Fruit fly (Drosophila melanogaster) whole organism, larva: ENCODE results near the gene CG44005.

Experiments used
- noc ChIP-seq: fragments of 200-800 bp; sonication (Bioruptor generic); optimal IDR thresholded peaks from 3 replicates; lab custom pipeline; 2019; ENCODE audit warnings: missing biosample characterization, mild to moderate bottlenecking, missing genetic modification characterization, moderate library complexity

CG44005 gene

DNA sequence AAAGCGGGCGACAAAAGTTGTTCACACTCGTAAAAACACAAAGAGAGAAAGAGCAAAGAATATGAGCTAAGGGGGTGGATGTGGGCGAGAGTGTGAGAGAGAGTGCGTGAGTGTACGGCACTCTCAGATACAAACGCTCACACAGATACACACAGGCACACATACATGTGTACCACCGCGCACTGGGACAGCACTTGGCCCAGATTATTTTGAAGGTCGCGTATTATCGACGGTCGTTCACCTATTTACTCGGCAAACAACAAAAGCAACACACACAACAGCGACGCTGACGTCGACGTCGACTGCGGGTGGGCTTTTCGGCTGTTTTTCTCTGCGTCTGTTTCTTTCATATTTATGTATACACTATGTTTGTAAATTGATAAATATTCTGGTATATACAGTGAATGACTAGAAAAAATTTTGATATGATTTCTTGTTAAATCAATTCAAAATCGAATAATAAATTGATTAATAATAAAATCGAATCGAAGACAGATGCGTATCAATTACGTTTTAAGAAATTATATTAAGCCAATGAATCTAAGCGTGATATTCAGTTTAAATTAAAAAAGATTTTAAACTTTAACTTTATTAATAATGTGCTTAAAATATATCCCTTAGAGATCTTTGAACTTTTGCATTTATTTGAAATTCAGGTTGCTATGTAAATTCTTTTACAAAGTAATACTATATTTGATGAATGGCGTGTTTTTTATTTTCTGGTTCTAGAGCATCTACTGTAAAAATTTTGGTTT lies 42.2 kb downstream of the CG44005 start:
- no peak for TF ChIP-seq noc (tag; lab: Kevin White, UChicago)

DNA sequence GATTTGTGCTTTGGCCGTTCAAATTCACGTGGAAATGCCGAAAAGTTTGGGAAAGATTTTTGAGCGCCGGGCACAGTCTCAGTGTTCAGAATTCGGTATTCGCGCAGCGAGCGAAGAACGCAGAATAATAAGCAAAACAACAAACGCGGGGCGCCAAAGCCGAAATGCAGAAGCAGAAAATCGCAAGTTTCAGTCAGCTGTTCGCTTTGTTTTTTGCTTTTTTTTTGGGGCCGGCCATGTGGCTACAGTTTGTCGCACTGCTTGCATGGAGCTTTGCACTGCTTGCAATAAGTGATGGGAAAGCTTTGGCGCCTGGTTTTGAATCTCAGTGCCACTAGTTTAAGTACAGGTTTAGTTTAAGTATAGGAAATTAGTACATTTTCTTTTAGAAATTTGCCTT lies 46.0 kb downstream of the CG44005 start:
- peak; percentile 35 for TF ChIP-seq noc (tag; lab: Kevin White, UChicago)

DNA sequence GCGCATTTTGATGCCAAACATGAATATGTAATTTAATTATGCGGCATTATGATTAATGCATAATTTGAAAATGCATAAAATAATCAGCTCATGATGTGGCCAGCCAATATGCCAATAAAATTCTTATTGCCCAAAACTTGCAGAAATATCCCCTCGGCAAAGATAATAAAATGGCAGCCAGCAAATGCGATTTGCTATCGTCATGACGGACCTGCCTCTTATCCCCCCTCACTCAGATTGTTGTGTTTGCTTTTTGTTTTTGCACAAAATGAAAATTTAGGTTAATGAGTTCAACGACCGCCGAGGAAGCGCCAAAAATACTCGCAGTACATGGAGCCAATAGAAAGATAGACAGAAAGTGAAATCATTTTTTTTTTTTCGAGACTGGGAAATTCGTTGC lies 47.3 kb downstream of the CG44005 start:
- peak; percentile 3 for TF ChIP-seq noc (tag; lab: Kevin White, UChicago)

DNA sequence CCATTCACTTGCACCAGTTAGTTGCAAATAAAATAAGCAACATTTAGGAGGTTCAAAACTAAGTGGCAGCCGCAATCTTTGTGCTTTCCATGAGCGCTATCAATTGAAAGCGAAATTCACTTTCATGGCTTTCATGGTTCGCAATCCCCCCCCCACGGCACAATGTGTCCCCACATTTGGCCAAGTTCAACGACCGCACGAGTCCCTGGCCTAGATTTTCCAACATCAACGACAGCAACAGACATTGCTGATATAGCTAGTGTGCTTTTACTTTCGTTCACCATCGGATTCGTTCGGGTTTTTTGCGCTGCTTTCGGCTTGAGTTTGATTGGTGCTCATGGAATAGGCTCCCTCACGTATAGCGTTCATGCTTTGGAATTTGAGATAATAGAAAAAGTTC lies 48.3 kb downstream of the CG44005 start:
- peak; percentile 44 for TF ChIP-seq noc (tag; lab: Kevin White, UChicago)

DNA sequence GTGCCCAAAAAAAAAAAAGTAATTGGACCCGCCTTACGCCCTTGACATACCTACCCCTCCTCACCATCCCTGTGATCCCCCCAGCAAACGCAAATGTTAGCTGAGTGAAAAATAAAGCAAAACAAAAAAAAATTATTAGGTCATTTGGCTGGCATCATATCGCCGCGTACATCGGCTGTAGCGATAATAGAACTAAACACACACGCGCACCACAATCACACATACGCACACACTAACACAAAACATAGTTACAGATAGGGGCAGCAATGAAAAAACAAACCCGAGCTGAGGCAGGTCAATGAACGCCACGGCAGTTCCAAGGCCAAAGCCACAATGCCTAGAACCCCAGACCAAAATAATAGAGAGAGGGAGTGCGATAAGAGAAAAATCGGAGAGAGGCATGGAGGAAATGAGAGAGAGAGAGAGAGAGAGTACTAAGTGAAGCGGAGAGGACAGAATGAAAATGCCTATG lies 49.4 kb downstream of the CG44005 start:
- TF ChIP-seq noc (tag; lab: Kevin White, UChicago), result peak; percentile 74

DNA sequence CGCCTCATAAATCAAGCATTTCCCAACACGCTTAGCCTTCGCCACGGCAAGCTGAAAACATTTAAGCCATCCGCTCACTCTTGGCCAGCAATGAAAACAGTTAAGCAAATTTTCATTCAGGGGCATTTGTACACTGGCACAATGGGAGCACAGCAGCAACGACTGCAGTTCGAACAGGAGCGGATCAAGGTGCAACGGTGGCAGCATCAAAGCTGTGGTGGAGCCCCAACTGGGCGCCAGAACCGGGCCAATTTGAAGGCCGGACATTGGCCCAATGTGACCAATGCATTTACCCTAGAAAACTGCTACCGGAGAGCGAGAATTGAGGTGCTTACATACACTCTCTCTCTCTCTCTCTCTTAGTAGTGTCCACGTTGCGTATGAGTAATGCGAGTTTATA lies 50.0 kb downstream of the CG44005 start:
- TF ChIP-seq noc (tag; lab: Kevin White, UChicago), result no peak

DNA sequence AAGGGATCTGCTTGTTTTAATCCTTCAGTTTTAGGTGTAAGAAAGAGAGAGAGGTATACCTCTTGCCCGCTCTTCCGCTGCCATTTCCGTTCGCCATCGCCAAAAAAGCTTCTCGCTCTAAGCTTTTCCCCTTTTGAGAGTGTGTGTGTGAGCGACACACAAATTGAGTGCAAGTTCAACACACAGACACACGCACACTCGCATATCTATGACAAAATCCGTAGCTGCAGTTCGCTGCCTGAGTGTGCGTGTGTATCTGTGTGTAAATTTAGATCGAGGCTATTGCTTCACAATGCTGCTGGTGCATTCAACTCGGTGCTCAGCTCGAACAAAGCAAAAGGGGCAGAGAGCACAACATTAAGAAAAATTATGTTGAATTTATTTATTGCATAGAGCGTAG lies 51.0 kb downstream of the CG44005 start:
- no peak for TF ChIP-seq noc (tag; lab: Kevin White, UChicago)
